Worm (Caenorhabditis elegans) whole organism, L1 larva: ENCODE data around the gene ZK1240.5.

ENCODE experiments used
- ceh-82 ChIP-seq, 3 experiments: fragments of 150-350 bp in 1 of 3; sonication (generic microtip) in 2 of 3; optimal IDR thresholded peaks; 2 replicates each; lab custom pipeline; 2014 to 2017; ENCODE audit warnings: missing biosample characterization in 3 of 3, missing genetic modification characterization in 3 of 3
- efl-1 ChIP-seq, 4 experiments: fragments of 150-350 bp; optimal IDR thresholded peaks in 3 of 4; peaks in 1 of 4; 1 replicate in 1 of 4; 2 replicates in 3 of 4; lab custom pipeline; 2014; ENCODE audit warnings: missing biosample characterization in 2 of 4, missing genetic modification characterization in 2 of 4, missing genetic modification reagents in 2 of 4
- efl-3 ChIP-seq: fragments of 200-800 bp; sonication (Bioruptor generic); optimal IDR thresholded peaks from 2 replicates; lab custom pipeline; 2018; ENCODE audit warnings: mild to moderate bottlenecking, missing genetic modification characterization, missing compliant biosample characterization
- lin-35 ChIP-seq, 2 experiments: fragments of 150-350 bp; optimal IDR thresholded peaks; 2 replicates each; lab custom pipeline; 2014; ENCODE audit warnings: missing biosample characterization in 2 of 2, missing genetic modification characterization in 2 of 2, missing genetic modification reagents in 2 of 2
- lsy-2 ChIP-seq, 2 experiments: fragments of 150-350 bp; optimal IDR thresholded peaks; 2 replicates each; lab custom pipeline; 2014; ENCODE audit warnings: missing biosample characterization in 2 of 2, missing genetic modification characterization in 2 of 2
- nhr-20 ChIP-seq: sonication (generic microtip); optimal IDR thresholded peaks from 2 replicates; lab custom pipeline; 2016; ENCODE audit warnings: mild to moderate bottlenecking, missing genetic modification characterization, missing compliant biosample characterization
- pqm-1 ChIP-seq: sonication (generic microtip); optimal IDR thresholded peaks from 3 replicates; lab custom pipeline; 2017; ENCODE audit warnings: missing biosample characterization, missing genetic modification characterization

DNA sequence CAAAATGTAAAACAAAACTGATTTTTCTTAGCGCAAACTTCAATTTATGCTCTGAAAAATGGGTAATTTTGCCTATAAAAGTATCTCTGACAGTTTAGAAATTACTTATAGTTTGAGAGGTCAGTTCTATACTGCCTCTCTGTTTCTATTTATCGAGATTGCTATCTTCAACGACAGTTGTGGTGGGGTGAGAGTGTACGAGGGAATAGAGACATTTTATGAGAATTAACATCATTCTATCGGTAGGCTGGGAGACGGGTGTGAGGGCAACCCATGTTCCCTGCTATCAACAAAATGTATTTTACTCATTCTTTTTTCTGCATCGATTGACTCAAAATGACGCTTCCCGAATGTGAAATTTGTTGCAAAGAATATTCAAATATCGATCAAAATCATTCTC lies 2.4 kb upstream of the ZK1240.5 start, which contains the start of gene ZK1240.3:
- no peak for TF ChIP-seq lsy-2 (tag; optimal IDR thresholded peaks at IDR 0.05; lab: Kevin White, UChicago)
- no peak for TF ChIP-seq nhr-20
- TF ChIP-seq pqm-1 (tag; lab: Kevin White, UChicago): no peak
- TF ChIP-seq efl-1 (optimal IDR thresholded peaks at IDR 0.05; lab: Kevin White, UChicago): no peak
- TF ChIP-seq efl-1 (GFP tag; optimal IDR thresholded peaks at IDR 0.05 in 1 of 2; lab: Kevin White, UChicago): no peak
- TF ChIP-seq ceh-82 (tag; optimal IDR thresholded peaks at IDR 0.05; lab: Kevin White, UChicago): no peak
- TF ChIP-seq efl-3 (GFP tag; lab: Kevin White, UChicago): no peak
- TF ChIP-seq lin-35 (GFP tag; optimal IDR thresholded peaks at IDR 0.05; lab: Kevin White, UChicago): no peak
